Worm (Caenorhabditis elegans) whole organism, young adult: Measurements from ENCODE around the gene ssr-2.

Experiments
- die-1 ChIP-seq: sonication (generic microtip); optimal IDR thresholded peaks from 2 replicates; lab custom pipeline; 2016; ENCODE audit warnings: missing genotype, mild to moderate bottlenecking, missing genetic modification characterization, missing compliant biosample characterization
- him-1 ChIP-seq: sonication (generic microtip); optimal IDR thresholded peaks from 2 replicates; lab custom pipeline; 2016; ENCODE audit warnings: missing genotype, missing genetic modification reagents, missing genetic modification characterization, missing compliant biosample characterization
- nfya-1 ChIP-seq: sonication (generic microtip); optimal IDR thresholded peaks from 2 replicates; lab custom pipeline; 2017; ENCODE audit warnings: antibody characterized with exemption, missing compliant biosample characterization, missing genetic modification characterization, borderline replicate concordance; ENCODE audit not compliant: insufficient read depth
- pbrm-1 ChIP-seq: fragments of 200-800 bp; sonication (Bioruptor generic); IDR thresholded peaks from 2 replicates; pipeline ENCODE4 v1.3.6; 2022; ENCODE audit warnings: missing genetic modification reagents, missing genetic modification characterization, missing compliant biosample characterization
- snpc-1.1 ChIP-seq: sonication (generic microtip); optimal IDR thresholded peaks from 2 replicates; lab custom pipeline; 2017; ENCODE audit warnings: missing genetic modification characterization, mild to moderate bottlenecking, missing compliant biosample characterization, antibody characterized with exemption, moderate library complexity, missing genotype, missing genetic modification reagents; ENCODE audit not compliant: insufficient read depth
- unc-62 ChIP-seq: fragments of 150-350 bp; optimal IDR thresholded peaks from 2 replicates; lab custom pipeline; 2014; ENCODE audit warnings: missing biosample characterization, missing genetic modification reagents, missing genetic modification characterization

- TF ChIP-seq snpc-1.1 (tag; lab: Kevin White, UChicago): no peak
- no peak for TF ChIP-seq him-1 (tag; lab: Kevin White, UChicago)
- no peak for TF ChIP-seq nfya-1 (tag; lab: Kevin White, UChicago)
- no peak for TF ChIP-seq die-1
- no peak for TF ChIP-seq pbrm-1 (GFP tag; lab: Robert Waterston, UW)
- no peak for TF ChIP-seq unc-62 (GFP tag; lab: Kevin White, UChicago)
Observed at ce11 chrX:2857070-2857825, 29.7 kb upstream of the ssr-2 start, which contains the start of gene tra-4.
